Fruit fly (Drosophila melanogaster): Measurements from ENCODE around the gene CG9951.

DNA sequence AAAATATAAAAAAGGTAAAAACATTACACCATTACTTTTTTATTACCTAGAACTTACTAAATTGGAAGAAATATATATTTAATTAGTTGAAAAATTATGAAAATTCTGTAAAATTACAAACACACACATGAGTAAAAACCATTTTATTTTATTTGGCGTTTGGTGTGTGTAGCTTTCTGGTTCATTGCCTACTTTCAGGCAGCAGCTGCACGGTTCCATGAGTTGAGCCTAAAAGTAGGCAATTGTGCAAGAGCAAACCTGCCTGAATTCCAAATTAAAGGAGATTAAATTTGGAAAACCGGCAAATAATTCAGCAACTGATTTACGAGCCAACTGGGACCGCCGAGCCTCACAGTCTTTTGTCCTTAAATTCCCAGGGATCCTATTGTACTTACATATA, 12.5 kb downstream of the CG9951 start:
- TF ChIP-seq prd (optimal IDR thresholded peaks at IDR 0.05) (no peak), prd (GFP tag; IDR thresholded peaks at IDR 0.05) (no peak), slp2 (GFP tag; optimal IDR thresholded peaks at IDR 0.05) (no peak), CG7987 (GFP tag; optimal IDR thresholded peaks at IDR 0.05) (no peak), CG14050 (GFP tag; IDR thresholded peaks at IDR 0.05) (no peak), CG16815 (GFP tag; optimal IDR thresholded peaks at IDR 0.05) (no peak), twi (tag; optimal IDR thresholded peaks at IDR 0.05) (no peak), HmgZ (tag; optimal IDR thresholded peaks at IDR 0.05) (peak; percentile 9), CG34376 (GFP tag; optimal IDR thresholded peaks at IDR 0.05) (no peak), Opbp (GFP tag; IDR thresholded peaks at IDR 0.05; ENCODE audit: partially characterized antibody) (no peak)

Data from whole organism, embryonic.